Fruit fly (Drosophila melanogaster): Measurements from ENCODE around the gene CG43445.

The CG43445 gene

DNA sequence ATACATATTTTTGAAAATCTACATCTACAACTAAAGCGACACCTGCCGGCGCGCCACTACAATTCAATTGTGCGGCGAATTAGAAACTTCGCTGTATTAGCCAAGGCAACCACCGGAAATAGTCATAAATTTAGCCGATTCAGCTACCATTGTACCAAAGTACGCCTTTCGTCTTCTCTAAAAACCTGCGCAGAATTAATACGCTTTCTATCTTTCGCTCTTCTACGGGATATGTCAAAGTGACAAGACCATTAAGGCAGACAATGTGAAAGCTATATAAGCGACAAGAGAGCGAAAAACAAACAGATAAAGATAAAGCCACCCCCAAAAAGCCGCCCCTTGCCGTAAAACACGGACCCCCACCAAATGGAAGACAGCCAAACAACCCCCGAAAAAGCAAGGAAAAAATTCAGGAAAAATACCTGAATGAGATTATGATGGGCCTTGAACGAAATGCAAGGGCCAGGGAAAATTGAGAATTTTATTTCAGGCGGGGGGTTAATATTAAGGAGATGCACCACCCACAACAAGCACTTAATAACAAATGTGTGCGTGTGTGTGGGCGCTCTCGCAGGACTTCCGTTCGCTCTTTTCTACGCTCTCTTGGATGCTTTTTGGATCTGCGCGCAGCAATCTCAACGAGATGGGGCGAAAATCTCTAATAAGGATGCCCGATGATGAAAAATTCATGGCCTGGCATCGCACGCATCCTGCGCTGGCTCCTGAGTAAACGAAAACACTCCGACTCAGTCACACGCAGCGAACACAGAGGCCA, 8.1 kb downstream of the CG43445 start, which contains the start of gene cpo (continued):
- TF ChIP-seq Oli (tag; optimal IDR thresholded peaks at IDR 0.05) (peak; percentile 81), CoRest (tag; optimal IDR thresholded peaks at IDR 0.05) (peak; percentile 80), Lpt (GFP tag; optimal IDR thresholded peaks at IDR 0.05) (no peak), otp (GFP tag; IDR thresholded peaks at IDR 0.05) (peak; percentile 92), kah (GFP tag; optimal IDR thresholded peaks at IDR 0.05) (peak; percentile 79), klu (GFP tag; IDR thresholded peaks at IDR 0.05) (peak; percentile 61), Sin3A (optimal IDR thresholded peaks at IDR 0.05) (no peak), HLHmδ (GFP tag; optimal IDR thresholded peaks at IDR 0.05) (peak; percentile 97), trh (GFP tag; optimal IDR thresholded peaks at IDR 0.05) (peak; percentile 59), CG32767 (GFP tag; IDR thresholded peaks at IDR 0.05) (peak; percentile 67), sima (GFP tag; optimal IDR thresholded peaks at IDR 0.05) (peak; percentile 85), CG30020 (tag; optimal IDR thresholded peaks at IDR 0.05) (no peak), CG15011 (GFP tag; optimal IDR thresholded peaks at IDR 0.05) (peak; percentile 77), CG15479 (GFP tag; optimal IDR thresholded peaks at IDR 0.05) (no peak), sna (GFP tag; IDR thresholded peaks at IDR 0.05; ENCODE audit: partially characterized antibody) (0 out of 2 replicates have a peak, but pooled peaks have one; percentile 14), YL-1 (GFP tag; optimal IDR thresholded peaks at IDR 0.05) (peak; percentile 80), ap (GFP tag; IDR thresholded peaks at IDR 0.05) (peak; percentile 84), cad (GFP tag; optimal IDR thresholded peaks at IDR 0.05) (peak; percentile 72), ttk (GFP tag; IDR thresholded peaks at IDR 0.05) (peak; percentile 90), CG6683 (GFP tag; optimal IDR thresholded peaks at IDR 0.05) (peak; percentile 90), her (GFP tag; optimal IDR thresholded peaks at IDR 0.05) (peak; percentile 79), tin (GFP tag; optimal IDR thresholded peaks at IDR 0.05) (peak; percentile 72), NFAT (GFP tag; IDR thresholded peaks at IDR 0.05) (peak; percentile 88), NC2β (GFP tag; optimal IDR thresholded peaks at IDR 0.05) (peak; percentile 79), stwl (tag; optimal IDR thresholded peaks at IDR 0.05) (peak; percentile 97), rib (GFP tag; IDR thresholded peaks at IDR 0.05) (no peak), CG10267 (tag; optimal IDR thresholded peaks at IDR 0.05) (peak; percentile 72), CG31224 (GFP tag; IDR thresholded peaks at IDR 0.05) (peak; percentile 76), Stat92E (GFP tag; optimal IDR thresholded peaks at IDR 0.05) (no peak), dimm (GFP tag; IDR thresholded peaks at IDR 0.05) (peak; percentile 79), zen (tag; optimal IDR thresholded peaks at IDR 0.05) (peak; percentile 73), Nf-YB (GFP tag; optimal IDR thresholded peaks at IDR 0.05) (peak; percentile 62), Dek (tag; optimal IDR thresholded peaks at IDR 0.05) (peak; percentile 71)

- TF ChIP-seq Side (GFP tag; optimal IDR thresholded peaks at IDR 0.05) (no peak), CG5245 (GFP tag; optimal IDR thresholded peaks at IDR 0.05) (no peak), lbe (GFP tag; optimal IDR thresholded peaks at IDR 0.05) (no peak), CG3838 (GFP tag; optimal IDR thresholded peaks at IDR 0.05) (no peak), D (optimal IDR thresholded peaks at IDR 0.05) (no peak), D (GFP tag; optimal IDR thresholded peaks at IDR 0.05) (no peak), CG13894 (tag; optimal IDR thresholded peaks at IDR 0.05) (no peak), Lim3 (GFP tag; IDR thresholded peaks at IDR 0.05) (no peak), gcm (GFP tag; optimal IDR thresholded peaks at IDR 0.05) (peak; percentile 50), HmgZ (tag; optimal IDR thresholded peaks at IDR 0.05) (no peak), CG2202 (tag; optimal IDR thresholded peaks at IDR 0.05) (no peak), pros (GFP tag; optimal IDR thresholded peaks at IDR 0.05) (peak; percentile 31), CG11504 (tag; optimal IDR thresholded peaks at IDR 0.05) (no peak), Adf1 (GFP tag; IDR thresholded peaks at IDR 0.05) (peak; percentile 42; the same call in 1 of the 2 replicates), CG3163 (GFP tag; optimal IDR thresholded peaks at IDR 0.05) (peak; percentile 95), br (optimal IDR thresholded peaks at IDR 0.05) (no peak), HmgD (GFP tag; optimal IDR thresholded peaks at IDR 0.05) (no peak), Trl (optimal IDR thresholded peaks at IDR 0.05) (peak; percentile 73 to 77), Trl (GFP tag; optimal IDR thresholded peaks at IDR 0.05) (no peak), chinmo (GFP tag; IDR thresholded peaks at IDR 0.05; ENCODE audit: partially characterized antibody) (0 out of 4 replicates have a peak, but pooled peaks have one; percentile 16)
These were observed 9.1 kb downstream of the CG43445 start for dm6 chr3R:17920265-17920664.

Data from whole organism, embryonic.